Worm (Caenorhabditis elegans): ENCODE measurements around the gene scl-9.

Gene scl-9

DNA sequence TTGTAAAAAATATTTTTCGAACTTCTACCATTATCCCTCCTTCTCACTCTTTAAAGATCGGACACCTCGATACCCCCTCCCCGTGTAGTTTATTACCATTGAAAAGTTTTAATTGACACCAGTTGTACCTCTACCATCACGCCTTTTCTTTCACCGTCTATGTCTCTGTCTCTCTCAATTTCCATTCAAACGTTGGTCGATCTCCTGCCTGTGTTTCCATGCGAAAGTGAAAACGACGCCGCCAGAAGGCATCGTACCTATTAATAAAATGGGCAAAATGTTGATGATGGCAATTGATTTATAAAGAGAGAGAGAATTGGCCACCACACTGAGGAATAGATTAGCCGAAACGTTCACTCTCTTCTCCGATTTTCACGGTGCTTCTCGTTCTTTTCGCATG lies 33.7 kb upstream of the scl-9 start:
- TF ChIP-seq sox-4 (tag; optimal IDR thresholded peaks at IDR 0.05) (no peak), dmd-4 (tag; optimal IDR thresholded peaks at IDR 0.05; ENCODE audit: borderline replicate concordance) (no peak), C08G9.2 (tag; optimal IDR thresholded peaks at IDR 0.05) (no peak), pag-3 (tag; optimal IDR thresholded peaks at IDR 0.05; ENCODE audit: borderline replicate concordance) (no peak), C38D4.7 (GFP tag; optimal IDR thresholded peaks at IDR 0.05) (no peak), pax-1 (tag; optimal IDR thresholded peaks at IDR 0.05) (no peak), pros-1 (tag; optimal IDR thresholded peaks at IDR 0.05) (peak; percentile 37), pqm-1 (tag; optimal IDR thresholded peaks at IDR 0.05) (no peak), ceh-48 (tag; optimal IDR thresholded peaks at IDR 0.05) (no peak), ceh-31 (tag; optimal IDR thresholded peaks at IDR 0.05) (peak; percentile 67), elt-4 (tag; optimal IDR thresholded peaks at IDR 0.05) (no peak)

DNA sequence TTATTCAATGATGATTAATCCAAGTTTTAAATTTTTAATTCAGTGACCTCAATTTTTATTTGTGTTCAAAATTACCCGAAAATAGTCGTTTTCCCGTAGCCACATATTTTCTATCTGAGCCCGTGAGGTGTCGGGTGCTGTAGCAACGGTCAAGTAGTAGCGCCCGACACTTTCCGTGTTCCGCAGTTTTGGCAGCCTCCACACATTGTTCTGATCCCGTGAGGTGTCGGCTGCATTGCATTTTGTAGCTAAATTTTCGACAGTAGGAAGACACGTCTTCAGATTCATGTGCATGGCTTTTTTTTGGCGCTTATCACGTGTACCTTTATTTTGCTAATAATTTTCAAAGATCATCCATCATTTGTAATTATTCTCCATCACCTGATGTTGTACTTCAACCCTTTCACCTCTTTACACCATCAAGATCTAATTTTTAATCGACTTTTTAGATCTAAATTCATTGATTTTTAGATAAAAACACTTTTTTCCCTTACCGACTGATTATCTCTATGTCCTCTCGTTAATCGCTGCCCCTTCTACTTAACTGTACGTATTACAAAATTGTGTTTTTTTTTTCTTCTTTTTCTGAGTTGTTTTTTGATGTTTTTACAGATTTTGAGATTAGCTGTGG lies 33.1 kb upstream of the scl-9 start:
- TF ChIP-seq ttx-3 (tag; optimal IDR thresholded peaks at IDR 0.05) (no peak), dve-1 (tag; optimal IDR thresholded peaks at IDR 0.05) (no peak), K02D7.2 (tag; optimal IDR thresholded peaks at IDR 0.05) (no peak), zip-5 (tag; optimal IDR thresholded peaks at IDR 0.05) (no peak), fkh-6 (tag; optimal IDR thresholded peaks at IDR 0.05) (no peak), ceh-18 (tag; optimal IDR thresholded peaks at IDR 0.05) (no peak), hlh-30 (tag; optimal IDR thresholded peaks at IDR 0.05; ENCODE audit: insufficient read depth) (no peak), sdc-2 (tag; optimal IDR thresholded peaks at IDR 0.05) (no peak), ceh-24 (tag; optimal IDR thresholded peaks at IDR 0.05) (no peak), nhr-232 (tag; optimal IDR thresholded peaks at IDR 0.05) (no peak), hlh-15 (tag; optimal IDR thresholded peaks at IDR 0.05) (no peak)

DNA sequence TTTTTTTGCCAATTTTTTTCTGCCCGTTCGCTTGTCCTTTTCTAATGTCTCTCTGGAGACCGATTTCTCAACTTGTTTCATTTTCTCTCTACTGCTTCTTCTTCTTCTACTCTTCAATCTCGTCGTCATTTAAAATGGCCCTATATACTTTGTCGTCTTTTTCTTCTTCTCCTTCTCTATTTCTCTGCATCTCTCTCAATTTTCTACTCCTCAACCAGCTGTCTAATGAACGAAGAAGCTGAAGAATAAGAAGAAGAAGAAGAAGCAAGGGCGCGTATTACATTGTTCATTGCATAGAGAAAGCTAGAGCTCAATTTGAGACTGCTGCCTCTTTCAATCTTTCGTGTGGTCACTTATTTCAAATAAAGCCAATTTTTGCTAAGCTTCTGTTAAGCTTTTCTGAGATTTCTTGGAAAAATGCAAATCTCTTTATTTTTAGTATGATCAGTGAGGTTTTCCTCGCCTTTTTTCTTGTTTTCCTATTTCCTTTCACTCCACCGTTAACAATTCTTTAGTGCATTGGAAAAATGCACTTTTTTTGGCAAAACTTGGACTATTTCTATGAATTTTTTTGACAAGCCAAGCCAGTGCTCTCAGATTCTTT lies 31.0 kb upstream of the scl-9 start:
- TF ChIP-seq ceh-6 (GFP tag; optimal IDR thresholded peaks at IDR 0.05): no peak
- peak; percentile 35 for TF ChIP-seq tbx-2 (tag; optimal IDR thresholded peaks at IDR 0.05)
- peak; percentile 79 for TF ChIP-seq unc-55 (GFP tag; optimal IDR thresholded peaks at IDR 0.05)
- TF ChIP-seq ceh-19 (GFP tag; optimal IDR thresholded peaks at IDR 0.05): peak; percentile 5
- TF ChIP-seq madf-2 (tag; optimal IDR thresholded peaks at IDR 0.05): no peak
- peak; percentile 56 for TF ChIP-seq unc-42 (tag; optimal IDR thresholded peaks at IDR 0.05)
- TF ChIP-seq ama-1 (optimal IDR thresholded peaks at IDR 0.05): no peak
- TF ChIP-seq lim-6 (tag; optimal IDR thresholded peaks at IDR 0.05): no peak
- TF ChIP-seq pax-1 (tag; optimal IDR thresholded peaks at IDR 0.05): no peak
- no peak for TF ChIP-seq pros-1 (tag; optimal IDR thresholded peaks at IDR 0.05)
- TF ChIP-seq zip-5 (tag; optimal IDR thresholded peaks at IDR 0.05): no peak
- peak; percentile 6 for TF ChIP-seq hlh-8 (tag; optimal IDR thresholded peaks at IDR 0.05)
- TF ChIP-seq ceh-31 (tag; optimal IDR thresholded peaks at IDR 0.05): peak; percentile 27

DNA sequence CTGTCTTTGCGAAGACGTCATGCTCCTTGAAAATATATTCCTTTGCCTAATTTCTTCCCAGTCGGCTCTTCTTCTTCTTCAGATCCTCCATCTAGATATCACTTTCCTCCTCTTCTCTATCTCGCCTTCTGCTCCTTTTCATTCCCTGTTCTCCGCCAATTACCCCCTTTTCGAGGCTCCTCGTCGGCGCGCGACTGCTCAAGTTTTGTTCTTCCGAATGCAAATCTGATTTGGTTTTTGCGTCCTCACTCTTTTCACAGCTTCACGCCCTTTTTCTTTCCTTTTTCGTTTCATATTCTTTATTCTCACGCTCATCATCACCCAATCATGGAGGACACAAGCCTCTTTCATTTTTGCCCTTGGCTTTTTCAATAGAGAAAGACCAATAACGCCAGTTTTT lies 30.1 kb upstream of the scl-9 start:
- no peak for TF ChIP-seq ceh-34 (tag; optimal IDR thresholded peaks at IDR 0.05)
- TF ChIP-seq unc-42 (tag; optimal IDR thresholded peaks at IDR 0.05): peak; percentile 82
- no peak for TF ChIP-seq ttx-3 (tag; optimal IDR thresholded peaks at IDR 0.05)
- TF ChIP-seq nhr-232 (tag; optimal IDR thresholded peaks at IDR 0.05): no peak
- no peak for TF ChIP-seq elt-4 (tag; optimal IDR thresholded peaks at IDR 0.05)
- TF ChIP-seq K02D7.2 (tag; optimal IDR thresholded peaks at IDR 0.05): no peak
- peak; percentile 16 for TF ChIP-seq sox-4 (tag; optimal IDR thresholded peaks at IDR 0.05)

DNA sequence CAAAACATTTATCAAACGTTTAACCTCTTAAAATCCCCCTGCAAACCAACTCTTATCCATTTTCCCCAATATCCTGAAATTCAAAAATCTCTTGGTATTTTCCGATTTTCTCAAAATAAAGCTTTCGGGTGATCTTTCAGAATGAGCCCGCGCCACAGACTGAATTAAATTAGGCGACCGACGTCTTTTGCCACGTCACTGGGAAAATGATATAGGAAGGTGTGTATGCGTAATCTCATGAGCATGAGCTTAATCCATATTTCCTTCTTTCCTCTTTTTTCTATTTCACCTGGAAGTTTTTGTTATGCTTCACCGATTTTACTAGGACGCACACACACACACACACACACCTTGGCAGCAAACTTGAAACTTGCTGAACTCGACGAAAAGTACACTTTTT lies 25.9 kb upstream of the scl-9 start:
- TF ChIP-seq ets-4 (tag; optimal IDR thresholded peaks at IDR 0.05): no peak
- no peak for TF ChIP-seq zip-5 (tag; optimal IDR thresholded peaks at IDR 0.05)
- TF ChIP-seq hlh-8 (tag; optimal IDR thresholded peaks at IDR 0.05): no peak
- no peak for TF ChIP-seq pros-1 (tag; optimal IDR thresholded peaks at IDR 0.05)
- TF ChIP-seq ceh-31 (tag; optimal IDR thresholded peaks at IDR 0.05): no peak
- no peak for TF ChIP-seq T23F11.4 (GFP tag; optimal IDR thresholded peaks at IDR 0.05)
- TF ChIP-seq ceh-6 (GFP tag; optimal IDR thresholded peaks at IDR 0.05): no peak
- TF ChIP-seq K09A11.1 (tag; optimal IDR thresholded peaks at IDR 0.05; ENCODE audit: insufficient read depth): no peak
- TF ChIP-seq tbx-7 (tag; optimal IDR thresholded peaks at IDR 0.05): no peak
- no peak for TF ChIP-seq pqm-1 (tag; optimal IDR thresholded peaks at IDR 0.05)
- TF ChIP-seq pha-2 (tag; optimal IDR thresholded peaks at IDR 0.05): no peak
- TF ChIP-seq ceh-48 (tag; optimal IDR thresholded peaks at IDR 0.05): no peak
- no peak for TF ChIP-seq ceh-19 (GFP tag; optimal IDR thresholded peaks at IDR 0.05)
- TF ChIP-seq elt-4 (tag; optimal IDR thresholded peaks at IDR 0.05): no peak
- TF ChIP-seq ref-2 (tag; optimal IDR thresholded peaks at IDR 0.05): no peak
- TF ChIP-seq lin-11 (tag; optimal IDR thresholded peaks at IDR 0.05): no peak
